Fruit fly (Drosophila melanogaster): ENCODE results near the gene MICAL-like.

Gene MICAL-like

dm6 chr3L:13036706-13037457 lies 21.8 kb upstream of the MICAL-like start, which contains the start of gene Srrm1:
Gene Srrm1 (plus strand): TSS chr3L:13036821.
- TF ChIP-seq insv (optimal IDR thresholded peaks at IDR 0.05) (no peak), Sin3A (optimal IDR thresholded peaks at IDR 0.05) (no peak), psq (optimal IDR thresholded peaks at IDR 0.05) (no peak), h (optimal IDR thresholded peaks at IDR 0.05) (no peak)

dm6 chr3L:13033361-13033760 lies 18.2 kb upstream of the MICAL-like start:
- TF ChIP-seq ttk (optimal IDR thresholded peaks at IDR 0.05) = no peak
- TF ChIP-seq h (optimal IDR thresholded peaks at IDR 0.05) = no peak
- no peak for TF ChIP-seq Myc (optimal IDR thresholded peaks at IDR 0.05)
- TF ChIP-seq psq (optimal IDR thresholded peaks at IDR 0.05) = no peak
- TF ChIP-seq Sin3A (optimal IDR thresholded peaks at IDR 0.05) = no peak
- TF ChIP-seq insv (optimal IDR thresholded peaks at IDR 0.05) = no peak

- no peak for TF ChIP-seq Myc (optimal IDR thresholded peaks at IDR 0.05)
- no peak for TF ChIP-seq h (optimal IDR thresholded peaks at IDR 0.05)
Measured at dm6 chr3L:13032915-13033282, 17.8 kb upstream of the MICAL-like start.

- TF ChIP-seq psq (optimal IDR thresholded peaks at IDR 0.05) = no peak
- TF ChIP-seq Sin3A (optimal IDR thresholded peaks at IDR 0.05) = no peak
- no peak for TF ChIP-seq insv (optimal IDR thresholded peaks at IDR 0.05)
- no peak for TF ChIP-seq Myc (optimal IDR thresholded peaks at IDR 0.05)
- TF ChIP-seq ttk (optimal IDR thresholded peaks at IDR 0.05) = no peak
- TF ChIP-seq h (optimal IDR thresholded peaks at IDR 0.05) = no peak
Measured at dm6 chr3L:13032085-13032914, 17.2 kb upstream of the MICAL-like start.

- no peak for TF ChIP-seq h (optimal IDR thresholded peaks at IDR 0.05)
- TF ChIP-seq psq (optimal IDR thresholded peaks at IDR 0.05) = no peak
- TF ChIP-seq Sin3A (optimal IDR thresholded peaks at IDR 0.05) = no peak
- TF ChIP-seq Myc (optimal IDR thresholded peaks at IDR 0.05) = no peak
- TF ChIP-seq ttk (optimal IDR thresholded peaks at IDR 0.05) = no peak
- TF ChIP-seq insv (optimal IDR thresholded peaks at IDR 0.05) = no peak
Measured at dm6 chr3L:13031326-13031725, 16.2 kb upstream of the MICAL-like start.

dm6 chr3L:13030055-13030634 lies 15.0 kb upstream of the MICAL-like start:
- TF ChIP-seq Myc (optimal IDR thresholded peaks at IDR 0.05) = no peak

- TF ChIP-seq psq (optimal IDR thresholded peaks at IDR 0.05) (no peak), Myc (optimal IDR thresholded peaks at IDR 0.05) (no peak)
Measured at dm6 chr3L:13028740-13029139, 13.6 kb upstream of the MICAL-like start, which contains the start of gene CG17672. Gene CG17672 (plus strand): TSS chr3L:13028962.

- TF ChIP-seq Myc (optimal IDR thresholded peaks at IDR 0.05) = no peak
- TF ChIP-seq psq (optimal IDR thresholded peaks at IDR 0.05) = no peak
- no peak for TF ChIP-seq insv (optimal IDR thresholded peaks at IDR 0.05)
- no peak for TF ChIP-seq h (optimal IDR thresholded peaks at IDR 0.05)
- TF ChIP-seq ttk (optimal IDR thresholded peaks at IDR 0.05) = no peak
- no peak for TF ChIP-seq Sin3A (optimal IDR thresholded peaks at IDR 0.05)
Measured at dm6 chr3L:13027333-13027732, 12.2 kb upstream of the MICAL-like start.

dm6 chr3L:13026872-13027271 lies 11.7 kb upstream of the MICAL-like start:
- TF ChIP-seq Myc (optimal IDR thresholded peaks at IDR 0.05) = no peak
- TF ChIP-seq psq (optimal IDR thresholded peaks at IDR 0.05) = no peak
- TF ChIP-seq ttk (optimal IDR thresholded peaks at IDR 0.05) = no peak
- TF ChIP-seq Sin3A (optimal IDR thresholded peaks at IDR 0.05) = no peak
- no peak for TF ChIP-seq insv (optimal IDR thresholded peaks at IDR 0.05)

dm6 chr3L:13026337-13026736 lies 11.2 kb upstream of the MICAL-like start, which contains the start of gene Zmynd10:
Gene Zmynd10 (minus strand): TSS chr3L:13026437.
- no peak for TF ChIP-seq Myc (optimal IDR thresholded peaks at IDR 0.05)
- no peak for TF ChIP-seq insv (optimal IDR thresholded peaks at IDR 0.05)
- no peak for TF ChIP-seq ttk (optimal IDR thresholded peaks at IDR 0.05)
- TF ChIP-seq psq (optimal IDR thresholded peaks at IDR 0.05) = no peak
- no peak for TF ChIP-seq h (optimal IDR thresholded peaks at IDR 0.05)
- no peak for TF ChIP-seq Sin3A (optimal IDR thresholded peaks at IDR 0.05)

dm6 chr3L:13022854-13023560 lies 7.9 kb upstream of the MICAL-like start, which contains the start of gene RpS12:
Gene RpS12 (plus strand): TSS chr3L:13023352.
- TF ChIP-seq Myc (optimal IDR thresholded peaks at IDR 0.05) = no peak
- no peak for TF ChIP-seq ttk (optimal IDR thresholded peaks at IDR 0.05)
- no peak for TF ChIP-seq psq (optimal IDR thresholded peaks at IDR 0.05)
- no peak for TF ChIP-seq Sin3A (optimal IDR thresholded peaks at IDR 0.05)
- TF ChIP-seq insv (optimal IDR thresholded peaks at IDR 0.05) = no peak
- TF ChIP-seq h (optimal IDR thresholded peaks at IDR 0.05) = no peak

Measured in Kc167 (cell line).